Fruit fly (Drosophila melanogaster) whole organism, embryonic: ENCODE results near the gene CG8837.

ENCODE experiments used
- Blimp-1 ChIP-seq: fragments of 200-800 bp; sonication (Bioruptor generic); optimal IDR thresholded peaks from 3 replicates; lab custom pipeline; 2018; ENCODE audit warnings: missing biosample characterization, missing genetic modification characterization, mild to moderate bottlenecking, moderate library complexity, missing genetic modification reagents
- Bteb2 ChIP-seq: fragments of 200-800 bp; sonication (Bioruptor generic); optimal IDR thresholded peaks from 2 replicates; lab custom pipeline; 2016; ENCODE audit warnings: missing biosample characterization, missing genetic modification characterization
- CG12155 ChIP-seq: fragments of 200-800 bp; sonication (Bioruptor generic); optimal IDR thresholded peaks from 3 replicates; lab custom pipeline; 2016; ENCODE audit warnings: missing biosample characterization, missing genetic modification characterization
- CG13287 ChIP-seq: fragments of 200-800 bp; sonication (Bioruptor generic); IDR thresholded peaks from 2 replicates; pipeline ENCODE4 v1.3.6; 2022; ENCODE audit warnings: missing biosample characterization, missing genetic modification characterization; ENCODE audit not compliant: partially characterized antibody
- CG13775 ChIP-seq: fragments of 200-800 bp; sonication (Bioruptor generic); optimal IDR thresholded peaks from 3 replicates; lab custom pipeline; 2017; ENCODE audit warnings: missing biosample characterization, mild to moderate bottlenecking, missing genetic modification characterization
- CG14710 ChIP-seq: fragments of 200-800 bp; sonication (Bioruptor generic); optimal IDR thresholded peaks from 3 replicates; lab custom pipeline; 2019; ENCODE audit warnings: missing biosample characterization, mild to moderate bottlenecking, missing genetic modification characterization, moderate library complexity
- CG16813 ChIP-seq: fragments of 200-800 bp; sonication (Bioruptor generic); IDR thresholded peaks from 3 replicates; pipeline ENCODE4 v1.3.6; 2022; ENCODE audit warnings: missing biosample characterization, missing genetic modification characterization; ENCODE audit not compliant: partially characterized antibody
- CG17802 ChIP-seq: fragments of 200-800 bp; sonication (Bioruptor generic); optimal IDR thresholded peaks from 2 replicates; lab custom pipeline; 2018; ENCODE audit warnings: missing biosample characterization, mild to moderate bottlenecking, missing genetic modification characterization, moderate library complexity
- CG30403 ChIP-seq: fragments of 200-800 bp; sonication (Bioruptor generic); optimal IDR thresholded peaks from 3 replicates; lab custom pipeline; 2016; ENCODE audit warnings: missing biosample characterization, missing genetic modification characterization
- CG3065 ChIP-seq: fragments of 200-800 bp; sonication (Bioruptor generic); optimal IDR thresholded peaks from 2 replicates; lab custom pipeline; 2016; ENCODE audit warnings: missing biosample characterization, missing genetic modification characterization
- CG32767 ChIP-seq: fragments of 200-800 bp; sonication (Bioruptor generic); IDR thresholded peaks from 2 replicates; pipeline ENCODE4 v1.3.6; 2022; ENCODE audit warnings: missing biosample characterization, missing genetic modification characterization
- CG32772 ChIP-seq: fragments of 200-800 bp; sonication (Bioruptor generic); IDR thresholded peaks from 2 replicates; pipeline ENCODE4 v1.3.6; 2022; ENCODE audit warnings: missing biosample characterization, missing genetic modification characterization
- CG6791 ChIP-seq: fragments of 200-800 bp; sonication (Bioruptor generic); IDR thresholded peaks from 3 replicates; pipeline ENCODE4 v1.3.6; 2022; ENCODE audit warnings: missing biosample characterization, missing genetic modification characterization; ENCODE audit not compliant: partially characterized antibody
- CG7271 ChIP-seq: fragments of 200-800 bp; sonication (Bioruptor generic); optimal IDR thresholded peaks from 2 replicates; lab custom pipeline; 2018; ENCODE audit warnings: missing biosample characterization, mild to moderate bottlenecking, missing genetic modification characterization, moderate library complexity
- CG7839 ChIP-seq: fragments of 200-800 bp; sonication (Bioruptor generic); optimal IDR thresholded peaks from 3 replicates; lab custom pipeline; 2018; ENCODE audit warnings: missing biosample characterization, mild to moderate bottlenecking, missing genetic modification characterization, moderate library complexity
- CrebB ChIP-seq: fragments of 200-800 bp; sonication (Bioruptor generic); optimal IDR thresholded peaks from 3 replicates; lab custom pipeline; 2018; ENCODE audit warnings: missing biosample characterization, mild to moderate bottlenecking, missing genetic modification characterization
- Doc3 ChIP-seq: fragments of 200-800 bp; sonication (Bioruptor generic); IDR thresholded peaks from 3 replicates; pipeline ENCODE4 v1.3.6; 2022; ENCODE audit warnings: missing biosample characterization, missing genetic modification characterization; ENCODE audit not compliant: partially characterized antibody
- GATAe ChIP-seq: fragments of 200-800 bp; sonication (Bioruptor generic); conservative IDR thresholded peaks from 2 replicates; pipeline ENCODE4 v1.3.6; 2022; ENCODE audit warnings: missing biosample characterization, missing genetic modification characterization
- Gsc ChIP-seq: fragments of 200-800 bp; sonication (Bioruptor generic); IDR thresholded peaks from 2 replicates; pipeline ENCODE4 v1.3.6; 2022; ENCODE audit warnings: missing biosample characterization, missing genetic modification characterization
- Hey ChIP-seq: fragments of 200-800 bp; sonication (Bioruptor generic); optimal IDR thresholded peaks from 3 replicates; lab custom pipeline; 2018; ENCODE audit warnings: missing biosample characterization, mild to moderate bottlenecking, missing genetic modification characterization
- Hmx ChIP-seq: fragments of 200-800 bp; sonication (Bioruptor generic); optimal IDR thresholded peaks from 2 replicates; lab custom pipeline; 2016; ENCODE audit warnings: missing biosample characterization, missing genetic modification characterization
- Jarid2 ChIP-seq: fragments of 200-800 bp; sonication (Bioruptor generic); optimal IDR thresholded peaks from 3 replicates; lab custom pipeline; 2017; ENCODE audit warnings: mild to moderate bottlenecking, missing biosample characterization, missing genetic modification reagents, missing genetic modification characterization
- Meics ChIP-seq: fragments of 200-800 bp; sonication (Bioruptor generic); optimal IDR thresholded peaks from 2 replicates; lab custom pipeline; 2017; ENCODE audit warnings: missing biosample characterization, mild to moderate bottlenecking, missing genetic modification characterization
- Myb ChIP-seq: fragments of 200-800 bp; sonication (Bioruptor generic); optimal IDR thresholded peaks from 2 replicates; lab custom pipeline; 2016; ENCODE audit warnings: missing biosample characterization, missing genetic modification characterization
- Oli ChIP-seq: fragments of 200-800 bp; sonication (Bioruptor generic); optimal IDR thresholded peaks from 2 replicates; lab custom pipeline; 2018; ENCODE audit warnings: missing biosample characterization, mild to moderate bottlenecking, missing genetic modification characterization, moderate library complexity
- Scr ChIP-seq: fragments of 200-800 bp; sonication (Bioruptor generic); IDR thresholded peaks from 2 replicates; pipeline ENCODE4 v1.3.6; 2022; ENCODE audit warnings: missing biosample characterization, missing genetic modification characterization; ENCODE audit not compliant: partially characterized antibody
- Sox100B ChIP-seq: fragments of 200-800 bp; sonication (Bioruptor generic); optimal IDR thresholded peaks from 3 replicates; lab custom pipeline; 2018; ENCODE audit warnings: missing biosample characterization, mild to moderate bottlenecking, missing genetic modification characterization
- Spps ChIP-seq: fragments of 200-800 bp; sonication (Bioruptor generic); optimal IDR thresholded peaks from 2 replicates; lab custom pipeline; 2018; ENCODE audit warnings: missing biosample characterization, mild to moderate bottlenecking, missing genetic modification characterization
- Xrp1 ChIP-seq: fragments of 200-800 bp; sonication (Bioruptor generic); IDR thresholded peaks from 2 replicates; pipeline ENCODE4 v1.3.6; 2022; ENCODE audit warnings: missing biosample characterization, missing genetic modification characterization
- ato ChIP-seq: fragments of 200-800 bp; sonication (Bioruptor generic); IDR thresholded peaks from 2 replicates; pipeline ENCODE4 v1.3.6; 2022; ENCODE audit warnings: missing biosample characterization, missing genetic modification characterization; ENCODE audit not compliant: partially characterized antibody
- bbx ChIP-seq: fragments of 200-800 bp; sonication (Bioruptor generic); IDR thresholded peaks from 2 replicates; pipeline ENCODE4 v1.3.6; 2022; ENCODE audit warnings: missing biosample characterization, missing genetic modification characterization; ENCODE audit not compliant: partially characterized antibody
- dmrt99B ChIP-seq: fragments of 200-800 bp; sonication (Bioruptor generic); optimal IDR thresholded peaks from 2 replicates; lab custom pipeline; 2018; ENCODE audit warnings: missing biosample characterization, mild to moderate bottlenecking, missing genetic modification characterization, moderate library complexity
- fd96Cb ChIP-seq: fragments of 200-800 bp; sonication (Bioruptor generic); optimal IDR thresholded peaks from 2 replicates; lab custom pipeline; 2018; ENCODE audit warnings: missing biosample characterization, mild to moderate bottlenecking, missing genetic modification characterization, moderate library complexity
- grn ChIP-seq: fragments of 200-800 bp; sonication (Bioruptor generic); optimal IDR thresholded peaks from 3 replicates; lab custom pipeline; 2017; ENCODE audit warnings: missing biosample characterization, missing genetic modification characterization
- insv ChIP-seq, 2 experiments: fragments of 200-800 bp; sonication (Bioruptor generic); optimal IDR thresholded peaks; 3 replicates each; lab custom pipeline; 2016 to 2018; ENCODE audit warnings: missing biosample characterization in 2 of 2, missing genetic modification characterization in 2 of 2
- klu ChIP-seq: fragments of 200-800 bp; sonication (Bioruptor generic); IDR thresholded peaks from 2 replicates; pipeline ENCODE4 v1.3.6; 2022; ENCODE audit warnings: missing biosample characterization, missing genetic modification characterization
- kni ChIP-seq: fragments of 200-800 bp; sonication (Bioruptor generic); optimal IDR thresholded peaks from 3 replicates; lab custom pipeline; 2017; ENCODE audit warnings: mild to moderate bottlenecking, missing biosample characterization, missing genetic modification reagents, missing genetic modification characterization
- lilli ChIP-seq: fragments of 200-800 bp; sonication (Bioruptor generic); optimal IDR thresholded peaks from 3 replicates; lab custom pipeline; 2016; ENCODE audit warnings: missing biosample characterization, missing genetic modification characterization
- luna ChIP-seq: fragments of 200-800 bp; sonication (Bioruptor generic); optimal IDR thresholded peaks from 2 replicates; lab custom pipeline; 2016; ENCODE audit warnings: missing biosample characterization, missing genetic modification characterization
- mld ChIP-seq: fragments of 200-800 bp; sonication (Bioruptor generic); IDR thresholded peaks from 3 replicates; pipeline ENCODE4 v1.3.6; 2022; ENCODE audit warnings: missing biosample characterization, missing genetic modification characterization; ENCODE audit not compliant: partially characterized antibody
- nerfin-1 ChIP-seq: fragments of 200-800 bp; sonication (Bioruptor generic); optimal IDR thresholded peaks from 3 replicates; lab custom pipeline; 2019; ENCODE audit warnings: missing biosample characterization, mild to moderate bottlenecking, missing genetic modification characterization, moderate library complexity
- slou ChIP-seq: fragments of 200-800 bp; sonication (Bioruptor generic); optimal IDR thresholded peaks from 3 replicates; lab custom pipeline; 2016; ENCODE audit warnings: missing biosample characterization, missing genetic modification characterization
- tll ChIP-seq, 2 experiments: fragments of 200-800 bp in 1 of 2; fragments of >200 bp in 1 of 2; sonication (Bioruptor generic) in 1 of 2; optimal IDR thresholded peaks; 2 replicates each; lab custom pipeline; 2017 to 2019; ENCODE audit warnings: missing biosample characterization in 2 of 2, missing genetic modification characterization in 2 of 2, mild to moderate bottlenecking in 1 of 2, moderate library complexity in 1 of 2
- ttk ChIP-seq: fragments of 200-800 bp; sonication (Bioruptor generic); IDR thresholded peaks from 2 replicates; pipeline ENCODE4 v2.1.2; 2022; ENCODE audit warnings: missing biosample characterization, missing genetic modification characterization
- wdn ChIP-seq: fragments of 200-800 bp; sonication (Bioruptor generic); IDR thresholded peaks from 2 replicates; pipeline ENCODE4 v1.3.6; 2022; ENCODE audit warnings: missing biosample characterization, missing genetic modification characterization
- zfh2 ChIP-seq: fragments of 200-800 bp; sonication (Bioruptor generic); optimal IDR thresholded peaks from 2 replicates; lab custom pipeline; 2016; ENCODE audit warnings: missing biosample characterization, missing genetic modification characterization

Gene CG8837

DNA sequence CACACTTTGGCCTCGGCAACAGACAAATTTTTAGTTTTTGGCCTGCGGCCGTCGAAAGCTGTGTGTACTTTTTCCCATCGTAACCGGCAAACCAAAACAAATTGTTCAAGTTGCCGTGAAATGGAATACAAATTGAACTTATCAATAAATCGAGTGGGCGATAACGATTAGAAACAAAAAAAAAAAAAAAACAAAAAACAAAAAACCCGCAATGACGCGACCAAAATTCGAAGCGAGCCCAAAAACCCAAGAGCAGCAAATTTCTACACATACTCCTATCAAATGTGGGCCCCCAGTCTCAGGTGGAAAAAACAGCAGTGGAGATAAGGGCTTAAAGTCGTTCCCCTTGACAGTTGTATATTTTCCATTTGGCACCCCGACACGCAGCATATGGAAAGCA, 12.9 kb upstream of the CG8837 start:
- TF ChIP-seq slou (GFP tag; lab: Kevin White, UChicago) (no peak), grn (peak; percentile 50), GATAe (peak; percentile 72), Hey (tag; lab: Kevin White, UChicago) (peak; percentile 79)
- TF ChIP-seq, all 482 proteins: peak for 3

DNA sequence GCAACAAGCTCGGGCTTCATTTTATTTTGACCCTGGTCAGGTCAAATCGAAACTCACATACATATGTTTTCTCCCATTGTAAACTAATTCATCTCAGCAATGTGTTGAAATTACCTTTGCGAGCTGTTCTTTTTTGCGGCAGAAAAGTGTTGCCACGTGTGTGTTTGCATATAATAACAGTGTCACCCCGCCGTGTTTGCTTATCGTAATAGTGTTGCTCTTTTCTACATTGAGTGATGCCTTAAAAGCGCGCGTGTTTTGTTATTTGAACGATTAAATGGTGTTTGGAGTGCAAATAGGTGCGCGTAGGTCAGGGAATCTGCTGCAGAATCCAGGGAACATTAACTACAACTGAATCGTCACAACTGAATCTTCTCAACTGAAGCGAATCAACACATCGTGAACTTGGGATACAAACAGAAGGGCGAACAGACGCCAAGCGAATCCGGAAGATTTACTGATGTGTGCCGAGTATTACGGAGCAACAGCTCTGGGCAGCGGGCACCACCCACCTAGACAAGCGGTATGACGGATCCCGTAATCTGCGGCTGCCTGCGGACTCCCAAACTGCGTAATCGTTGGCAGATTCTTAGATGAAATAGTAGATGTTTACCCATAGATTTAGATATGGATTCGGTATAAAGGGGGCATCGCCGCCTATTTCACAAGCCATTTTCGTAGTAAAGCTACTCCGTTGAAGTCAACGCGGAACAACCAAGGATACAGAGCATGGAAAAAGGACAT, 11.3 kb upstream of the CG8837 start, which contains the start of gene CG15406:
Gene CG15406, plus strand, starts transcription at position 694 of the 744 bp plus-strand sequence.
- TF ChIP-seq luna (GFP tag; lab: Kevin White, UChicago), result no peak
- TF ChIP-seq klu (GFP tag; lab: Robert Waterston, UW), result no peak
- no peak for TF ChIP-seq CG30403 (GFP tag; lab: Kevin White, UChicago)
- TF ChIP-seq CG7839 (tag; lab: Kevin White, UChicago), result no peak
- no peak for TF ChIP-seq Spps (tag; lab: Kevin White, UChicago)
- TF ChIP-seq bbx, result peak; percentile 65; the same call in 1 of the 2 replicates
- TF ChIP-seq Xrp1 (GFP tag; lab: Robert Waterston, UW), result no peak
- TF ChIP-seq dmrt99B, result no peak
- TF ChIP-seq mld, result no peak
- no peak for TF ChIP-seq CG13775 (GFP tag; lab: Kevin White, UChicago)
- TF ChIP-seq Blimp-1 (GFP tag; lab: Kevin White, UChicago), result no peak
- TF ChIP-seq CG6791 (GFP tag; lab: Robert Waterston, UW), result peak; percentile 71; the same call in 2 of the 3 replicates
- no peak for TF ChIP-seq Jarid2 (GFP tag; lab: Kevin White, UChicago)
- no peak for TF ChIP-seq CG7271 (tag; lab: Kevin White, UChicago)
- TF ChIP-seq insv (GFP tag; optimal IDR thresholded peaks at IDR 0.05; lab: Kevin White, UChicago), result no peak
- TF ChIP-seq nerfin-1 (tag; lab: Kevin White, UChicago), result no peak
- no peak for TF ChIP-seq zfh2 (GFP tag; lab: Kevin White, UChicago)
- no peak for TF ChIP-seq tll (GFP tag; optimal IDR thresholded peaks at IDR 0.05; lab: Kevin White, UChicago)
- no peak for TF ChIP-seq CG12155 (GFP tag; lab: Kevin White, UChicago)
- peak; percentile 51; the same call in 2 of the 3 replicates for TF ChIP-seq CG16813 (GFP tag; lab: Robert Waterston, UW)
- TF ChIP-seq CG32772 (GFP tag; lab: Robert Waterston, UW), result no peak
- TF ChIP-seq kni (GFP tag; lab: Kevin White, UChicago), result no peak
- 0 out of 2 replicates have a peak, but pooled peaks have one; percentile 30 for TF ChIP-seq Scr (GFP tag; lab: Robert Waterston, UW)
- TF ChIP-seq CG3065 (GFP tag; lab: Kevin White, UChicago), result no peak
- TF ChIP-seq Meics (GFP tag; lab: Kevin White, UChicago), result no peak
- TF ChIP-seq fd96Cb, result no peak
- TF ChIP-seq CG32767 (GFP tag; lab: Robert Waterston, UW), result no peak
- no peak for TF ChIP-seq ttk (GFP tag; lab: Robert Waterston, UW)
- TF ChIP-seq ato (GFP tag; lab: Robert Waterston, UW), result peak; percentile 50; the same call in 1 of the 2 replicates
- no peak for TF ChIP-seq CG17802 (tag; lab: Kevin White, UChicago)
- TF ChIP-seq Myb, result no peak
- no peak for TF ChIP-seq Oli (tag; lab: Kevin White, UChicago)
- TF ChIP-seq Doc3, result 0 out of 3 replicates have a peak, but pooled peaks have one; percentile 14
- TF ChIP-seq Hmx (GFP tag; lab: Kevin White, UChicago), result no peak
- TF ChIP-seq CrebB, result no peak
- TF ChIP-seq Sox100B (GFP tag; lab: Kevin White, UChicago), result no peak
- no peak for TF ChIP-seq Gsc (GFP tag; lab: Robert Waterston, UW)
- peak; percentile 98 for TF ChIP-seq CG14710 (tag; lab: Kevin White, UChicago)
- no peak for TF ChIP-seq wdn
- TF ChIP-seq lilli (GFP tag; lab: Kevin White, UChicago), result no peak
- peak; percentile 22; the same call in 1 of the 2 replicates for TF ChIP-seq CG13287 (GFP tag; lab: Robert Waterston, UW)
- TF ChIP-seq Bteb2 (GFP tag; lab: Kevin White, UChicago), result no peak
